Fruit fly (Drosophila melanogaster) whole organism, prepupa: Measurements from ENCODE around the gene GstD5.

Experiments used
- CG10669 ChIP-seq: fragments of 200-800 bp; sonication (Bioruptor generic); optimal IDR thresholded peaks from 3 replicates; lab custom pipeline; 2018; ENCODE audit warnings: missing biosample characterization, mild to moderate bottlenecking, missing genetic modification characterization, moderate library complexity
- CG11902 ChIP-seq: fragments of 200-800 bp; sonication (Bioruptor generic); optimal IDR thresholded peaks from 3 replicates; lab custom pipeline; 2016; ENCODE audit warnings: missing biosample characterization, missing genetic modification characterization
- CG6854 ChIP-seq: fragments of 200-800 bp; sonication (Bioruptor generic); optimal IDR thresholded peaks from 2 replicates; lab custom pipeline; 2017; ENCODE audit warnings: missing biosample characterization, mild to moderate bottlenecking, missing genetic modification characterization
- Sox102F ChIP-seq: fragments of 200-800 bp; sonication (Bioruptor generic); optimal IDR thresholded peaks from 2 replicates; lab custom pipeline; 2016; ENCODE audit warnings: missing biosample characterization, mild to moderate bottlenecking, missing genetic modification characterization
- Sox14 ChIP-seq: fragments of 200-800 bp; sonication (Bioruptor generic); optimal IDR thresholded peaks from 3 replicates; lab custom pipeline; 2016; ENCODE audit warnings: missing biosample characterization, missing genetic modification characterization

- TF ChIP-seq CG11902, result no peak
- no peak for TF ChIP-seq Sox14 (GFP tag; lab: Kevin White, UChicago)
- no peak for TF ChIP-seq CG10669 (GFP tag; lab: Kevin White, UChicago)
- no peak for TF ChIP-seq CG6854 (GFP tag; lab: Kevin White, UChicago)
- TF ChIP-seq Sox102F (GFP tag; lab: Kevin White, UChicago), result no peak
These were observed 12.0 kb upstream of the GstD5 start for dm6 chr3R:12363544-12363943.
